Fruit fly (Drosophila melanogaster): ENCODE results near the gene FoxP.
A peak's percentile ranks its signal among the peaks of the same experiment; 100 is the strongest.

Gene FoxP

DNA sequence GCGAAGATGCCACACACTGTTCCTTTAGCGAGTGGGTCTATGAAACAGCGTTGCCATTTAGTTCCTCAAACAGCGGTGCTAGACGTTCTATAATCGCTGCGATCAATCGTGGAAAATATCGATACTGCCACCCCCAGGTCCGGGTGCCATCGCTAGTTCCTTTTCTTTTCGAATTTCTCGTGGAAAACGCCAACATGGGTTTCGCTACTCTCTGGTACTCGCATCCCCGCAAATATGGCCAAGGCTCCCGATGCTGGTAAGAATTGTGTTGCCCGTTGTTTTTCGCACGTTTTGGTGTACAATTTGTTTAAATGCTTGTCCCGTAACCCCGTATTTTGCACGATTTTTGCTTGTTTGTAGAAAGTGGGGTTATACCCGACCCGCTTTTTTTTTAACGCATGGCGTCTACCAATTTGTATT, 47.3 kb upstream of the FoxP start, which contains the start of gene RpS29 (continued):
- no peak for TF ChIP-seq dati (GFP tag; IDR thresholded peaks at IDR 0.05)
- TF ChIP-seq CG9932 (GFP tag; IDR thresholded peaks at IDR 0.05), result peak; percentile 95
- TF ChIP-seq seq (GFP tag; IDR thresholded peaks at IDR 0.05), result no peak; the same call in 1 of the 2 replicates
- TF ChIP-seq CG34224 (GFP tag; IDR thresholded peaks at IDR 0.05; ENCODE audit: partially characterized antibody), result peak; percentile 93
- peak; percentile 97 for TF ChIP-seq unc-4 (GFP tag; IDR thresholded peaks at IDR 0.05; ENCODE audit: partially characterized antibody)
- TF ChIP-seq NC2β (GFP tag; optimal IDR thresholded peaks at IDR 0.05), result peak; percentile 96
- peak; percentile 27 for TF ChIP-seq twi (tag; optimal IDR thresholded peaks at IDR 0.05)
- peak; percentile 76 for TF ChIP-seq grau (tag; optimal IDR thresholded peaks at IDR 0.05)
- peak; percentile 66; the same call in 2 of the 3 replicates for TF ChIP-seq otp (GFP tag; IDR thresholded peaks at IDR 0.05)
- TF ChIP-seq CG12942 (GFP tag; optimal IDR thresholded peaks at IDR 0.05), result peak; percentile 78
- peak; percentile 92 for TF ChIP-seq CG13624 (GFP tag; optimal IDR thresholded peaks at IDR 0.05)
- TF ChIP-seq CG2116 (GFP tag; optimal IDR thresholded peaks at IDR 0.05), result peak; percentile 98
- peak; percentile 95 for TF ChIP-seq Rfx (GFP tag; IDR thresholded peaks at IDR 0.05)
- peak; percentile 99 for TF ChIP-seq YL-1 (GFP tag; optimal IDR thresholded peaks at IDR 0.05)
- peak; percentile 16 for TF ChIP-seq Ssrp (tag; optimal IDR thresholded peaks at IDR 0.05)
- peak; percentile 53 for TF ChIP-seq trh (GFP tag; optimal IDR thresholded peaks at IDR 0.05)
- TF ChIP-seq Side (GFP tag; optimal IDR thresholded peaks at IDR 0.05), result peak; percentile 86
- TF ChIP-seq CG6175 (GFP tag; IDR thresholded peaks at IDR 0.05), result peak; percentile 84
- peak; percentile 64 for TF ChIP-seq CG1602 (GFP tag; optimal IDR thresholded peaks at IDR 0.05)
- peak; percentile 60 for TF ChIP-seq E2f1 (GFP tag; IDR thresholded peaks at IDR 0.05)
- peak; percentile 83 for TF ChIP-seq CG6765 (GFP tag; optimal IDR thresholded peaks at IDR 0.05)
- peak; percentile 49 for TF ChIP-seq ssp (GFP tag; IDR thresholded peaks at IDR 0.05)
- no peak for TF ChIP-seq h (optimal IDR thresholded peaks at IDR 0.05)
- peak; percentile 31; the same call in 1 of the 2 replicates for TF ChIP-seq CG17612 (GFP tag; IDR thresholded peaks at IDR 0.05)
- TF ChIP-seq HLH54F (GFP tag; optimal IDR thresholded peaks at IDR 0.05), result peak; percentile 87
- peak; percentile 46; the same call in 1 of the 2 replicates for TF ChIP-seq Lim3 (GFP tag; IDR thresholded peaks at IDR 0.05)
- no peak for TF ChIP-seq dimm (GFP tag; IDR thresholded peaks at IDR 0.05)
- peak; percentile 65; the same call in 1 of the 2 replicates for TF ChIP-seq onecut (GFP tag; IDR thresholded peaks at IDR 0.05)
- peak; percentile 81 for TF ChIP-seq CG1792 (GFP tag; optimal IDR thresholded peaks at IDR 0.05)
- TF ChIP-seq CG4282 (GFP tag; optimal IDR thresholded peaks at IDR 0.05), result peak; percentile 84
- peak; percentile 94 for TF ChIP-seq CG33213 (GFP tag; optimal IDR thresholded peaks at IDR 0.05)
- TF ChIP-seq Dad (GFP tag; optimal IDR thresholded peaks at IDR 0.05), result peak; percentile 84
- peak; percentile 43 for TF ChIP-seq CG2875 (GFP tag; optimal IDR thresholded peaks at IDR 0.05)
- no peak for TF ChIP-seq corto (GFP tag; optimal IDR thresholded peaks at IDR 0.05)
- no peak; the same call in 1 of the 2 replicates for TF ChIP-seq GATAe (GFP tag; conservative IDR thresholded peaks at IDR 0.05)
- TF ChIP-seq Scr (GFP tag; IDR thresholded peaks at IDR 0.05; ENCODE audit: partially characterized antibody), result peak; percentile 91
- TF ChIP-seq CG11560 (tag; IDR thresholded peaks at IDR 0.05), result peak; percentile 74; the same call in 2 of the 3 replicates
- peak; percentile 63 for TF ChIP-seq Xrp1 (GFP tag; IDR thresholded peaks at IDR 0.05)
- TF ChIP-seq trem (tag; optimal IDR thresholded peaks at IDR 0.05), result peak; percentile 92
- peak; percentile 67 for TF ChIP-seq CG16779 (GFP tag; IDR thresholded peaks at IDR 0.05)
- TF ChIP-seq cas (GFP tag; IDR thresholded peaks at IDR 0.05), result peak; percentile 68; the same call in 1 of the 2 replicates
- TF ChIP-seq danr (GFP tag; IDR thresholded peaks at IDR 0.05), result 0 out of 2 replicates have a peak, but pooled peaks have one; percentile 28
- peak; percentile 83 for TF ChIP-seq CG6272 (GFP tag; IDR thresholded peaks at IDR 0.05)
- TF ChIP-seq Vsx1 (GFP tag; optimal IDR thresholded peaks at IDR 0.05), result peak; percentile 72
- TF ChIP-seq zfh1 (GFP tag; IDR thresholded peaks at IDR 0.05), result peak; percentile 84
- TF ChIP-seq Dp (GFP tag; optimal IDR thresholded peaks at IDR 0.05), result peak; percentile 99
- peak; percentile 72 for TF ChIP-seq Atf6 (GFP tag; IDR thresholded peaks at IDR 0.05)
- TF ChIP-seq sqz (GFP tag; optimal IDR thresholded peaks at IDR 0.05), result peak; percentile 75
- TF ChIP-seq CG6689 (GFP tag; IDR thresholded peaks at IDR 0.05), result peak; percentile 28; the same call in 1 of the 2 replicates
- peak; percentile 77 for TF ChIP-seq CG13775 (GFP tag; optimal IDR thresholded peaks at IDR 0.05)
- peak; percentile 74 for TF ChIP-seq CG32772 (GFP tag; IDR thresholded peaks at IDR 0.05)
- no peak for TF ChIP-seq cad (GFP tag; optimal IDR thresholded peaks at IDR 0.05)
